Worm (Caenorhabditis elegans) whole organism, young adult: ENCODE measurements around the gene rfp-1.

Experiments
- C06A6.2 ChIP-seq: fragments of 200-800 bp; sonication (Bioruptor generic); conservative IDR thresholded peaks from 2 replicates; pipeline ENCODE4 v1.3.6; 2022; ENCODE audit warnings: missing genetic modification characterization, missing compliant biosample characterization
- F10E7.11 ChIP-seq: sonication (generic microtip); optimal IDR thresholded peaks from 2 replicates; lab custom pipeline; 2017; ENCODE audit warnings: mild to moderate bottlenecking, missing genetic modification characterization, moderate library complexity, missing compliant biosample characterization
- F37B4.10 ChIP-seq: fragments of 200-800 bp; sonication (Bioruptor generic); IDR thresholded peaks from 2 replicates; pipeline ENCODE4 v1.3.6; 2022; ENCODE audit warnings: missing genetic modification characterization, missing compliant biosample characterization
- F52B5.7 ChIP-seq: sonication (generic microtip); optimal IDR thresholded peaks from 2 replicates; lab custom pipeline; 2016; ENCODE audit warnings: mild to moderate bottlenecking, missing genetic modification characterization, missing compliant biosample characterization
- F55B11.4 ChIP-seq: sonication (generic microtip); optimal IDR thresholded peaks from 2 replicates; lab custom pipeline; 2016; ENCODE audit warnings: missing compliant biosample characterization, missing genetic modification characterization, borderline replicate concordance; ENCODE audit not compliant: insufficient read depth
- F57A8.1 ChIP-seq: fragments of 200-800 bp; sonication (Bioruptor generic); optimal IDR thresholded peaks from 2 replicates; lab custom pipeline; 2018; ENCODE audit warnings: mild to moderate bottlenecking, missing genetic modification characterization, moderate library complexity, missing compliant biosample characterization
- Y95B8A.8 ChIP-seq: fragments of 200-800 bp; sonication (Bioruptor generic); IDR thresholded peaks from 2 replicates; pipeline ENCODE4 v1.3.6; 2022; ENCODE audit warnings: missing genetic modification reagents, missing genetic modification characterization, missing compliant biosample characterization
- aptf-3 ChIP-seq: fragments of 200-800 bp; sonication (Bioruptor generic); IDR thresholded peaks from 2 replicates; pipeline ENCODE4 v1.3.6; 2022; ENCODE audit warnings: missing genetic modification characterization, missing compliant biosample characterization
- attf-5 ChIP-seq: fragments of 200-800 bp; sonication (Bioruptor generic); optimal IDR thresholded peaks from 2 replicates; lab custom pipeline; 2018; ENCODE audit warnings: mild to moderate bottlenecking, missing genetic modification characterization, missing compliant biosample characterization
- bed-1 ChIP-seq: fragments of 200-800 bp; sonication (Bioruptor generic); IDR thresholded peaks from 2 replicates; pipeline ENCODE4 v1.3.6; 2022; ENCODE audit warnings: missing genetic modification reagents, missing genetic modification characterization, missing compliant biosample characterization
- bed-2 ChIP-seq: fragments of 200-800 bp; sonication (Bioruptor generic); IDR thresholded peaks from 2 replicates; pipeline ENCODE4 v1.3.6; 2022; ENCODE audit warnings: missing genetic modification reagents, missing genetic modification characterization, missing compliant biosample characterization
- cebp-1 ChIP-seq, 2 experiments: fragments of 200-800 bp in 1 of 2; sonication (Bioruptor generic) in 1 of 2; sonication (generic microtip) in 1 of 2; IDR thresholded peaks in 1 of 2; optimal IDR thresholded peaks in 1 of 2; 2 replicates each; pipeline versions ENCODE4 v1.3.6 to Lab custom; 2017 to 2022; ENCODE audit warnings: missing compliant biosample characterization in 2 of 2, missing genetic modification characterization in 2 of 2, mild to moderate bottlenecking in 1 of 2, missing genetic modification reagents in 1 of 2, moderate library complexity in 1 of 2
- ceh-100 ChIP-seq: fragments of 200-800 bp; sonication (Bioruptor generic); IDR thresholded peaks from 2 replicates; pipeline ENCODE4 v1.3.6; 2022; ENCODE audit warnings: missing genetic modification reagents, missing genetic modification characterization, missing compliant biosample characterization
- ceh-27 ChIP-seq: fragments of 200-800 bp; sonication (Bioruptor generic); optimal IDR thresholded peaks from 2 replicates; lab custom pipeline; 2018; ENCODE audit warnings: mild to moderate bottlenecking, missing genetic modification characterization, moderate library complexity, missing compliant biosample characterization
- ceh-58 ChIP-seq: fragments of 200-800 bp; sonication (Bioruptor generic); IDR thresholded peaks from 2 replicates; pipeline ENCODE4 v1.3.6; 2022; ENCODE audit warnings: missing genetic modification characterization, missing compliant biosample characterization
- chd-7 ChIP-seq: sonication (generic microtip); optimal IDR thresholded peaks from 2 replicates; lab custom pipeline; 2016; ENCODE audit warnings: mild to moderate bottlenecking, missing genetic modification characterization, moderate library complexity, missing compliant biosample characterization
- die-1 ChIP-seq: sonication (generic microtip); optimal IDR thresholded peaks from 2 replicates; lab custom pipeline; 2016; ENCODE audit warnings: missing genotype, mild to moderate bottlenecking, missing genetic modification characterization, missing compliant biosample characterization
- dpff-1 ChIP-seq: sonication (generic microtip); optimal IDR thresholded peaks from 2 replicates; lab custom pipeline; 2017; ENCODE audit warnings: mild to moderate bottlenecking, missing genetic modification characterization, missing compliant biosample characterization
- him-1 ChIP-seq: sonication (generic microtip); optimal IDR thresholded peaks from 2 replicates; lab custom pipeline; 2016; ENCODE audit warnings: missing genotype, missing genetic modification reagents, missing genetic modification characterization, missing compliant biosample characterization
- hsf-1 ChIP-seq: fragments of 200-800 bp; sonication (Bioruptor generic); IDR thresholded peaks from 2 replicates; pipeline ENCODE4 v1.3.6; 2022; ENCODE audit warnings: missing genetic modification reagents, missing genetic modification characterization, missing compliant biosample characterization
- let-526 ChIP-seq: fragments of 200-800 bp; sonication (Bioruptor generic); IDR thresholded peaks from 2 replicates; pipeline ENCODE4 v1.3.6; 2022; ENCODE audit warnings: missing genetic modification reagents, missing genetic modification characterization, missing compliant biosample characterization
- let-607 ChIP-seq, 2 experiments: fragments of 200-800 bp in 1 of 2; sonication (Bioruptor generic) in 1 of 2; sonication (generic microtip) in 1 of 2; optimal IDR thresholded peaks; 2 replicates each; lab custom pipeline; 2016 to 2018; ENCODE audit warnings: mild to moderate bottlenecking in 2 of 2, missing compliant biosample characterization in 2 of 2, missing genetic modification characterization in 2 of 2, moderate library complexity in 2 of 2, missing genotype in 1 of 2
- lin-40 ChIP-seq: sonication (generic microtip); optimal IDR thresholded peaks from 2 replicates; lab custom pipeline; 2016; ENCODE audit warnings: missing genetic modification characterization, mild to moderate bottlenecking, missing compliant biosample characterization, missing genotype, missing genetic modification reagents
- madf-10 ChIP-seq: sonication (generic microtip); optimal IDR thresholded peaks from 2 replicates; lab custom pipeline; 2016; ENCODE audit warnings: mild to moderate bottlenecking, missing genetic modification characterization, missing compliant biosample characterization
- mes-4 ChIP-seq: sonication (generic microtip); optimal IDR thresholded peaks from 2 replicates; lab custom pipeline; 2016; ENCODE audit warnings: missing genotype, missing genetic modification characterization, missing compliant biosample characterization
- nhr-120 ChIP-seq: fragments of 200-800 bp; sonication (Bioruptor generic); IDR thresholded peaks from 2 replicates; pipeline ENCODE4 v1.3.6; 2022; ENCODE audit warnings: missing genetic modification characterization, missing compliant biosample characterization
- nhr-27 ChIP-seq: fragments of 200-800 bp; sonication (Bioruptor generic); optimal IDR thresholded peaks from 2 replicates; lab custom pipeline; 2018; ENCODE audit warnings: mild to moderate bottlenecking, missing genetic modification characterization, moderate library complexity, missing compliant biosample characterization
- pbrm-1 ChIP-seq: fragments of 200-800 bp; sonication (Bioruptor generic); IDR thresholded peaks from 2 replicates; pipeline ENCODE4 v1.3.6; 2022; ENCODE audit warnings: missing genetic modification reagents, missing genetic modification characterization, missing compliant biosample characterization
- pha-4 ChIP-seq: fragments of 150-350 bp; sonication (generic microtip); optimal IDR thresholded peaks from 2 replicates; lab custom pipeline; 2014; ENCODE audit warnings: missing biosample characterization, missing genetic modification reagents, missing genetic modification characterization
- repo-1 ChIP-seq: sonication (generic microtip); optimal IDR thresholded peaks from 2 replicates; lab custom pipeline; 2017; ENCODE audit warnings: mild to moderate bottlenecking, missing genetic modification characterization, missing compliant biosample characterization
- rpc-1 ChIP-seq, 2 experiments: fragments of 150-350 bp in 1 of 2; sonication (generic microtip) in 1 of 2; optimal IDR thresholded peaks; 2 replicates each; lab custom pipeline; 2014 to 2018; ENCODE audit warnings: missing biosample characterization in 1 of 2, missing genetic modification characterization in 1 of 2, missing genetic modification reagents in 1 of 2, missing genotype in 1 of 2
- sdz-38 ChIP-seq: sonication (generic microtip); optimal IDR thresholded peaks from 2 replicates; lab custom pipeline; 2016; ENCODE audit warnings: missing genotype, missing genetic modification characterization, missing compliant biosample characterization
- sea-2 ChIP-seq: fragments of 200-800 bp; sonication (Bioruptor generic); IDR thresholded peaks from 2 replicates; pipeline ENCODE4 v1.3.6; 2022; ENCODE audit warnings: missing genetic modification characterization, missing compliant biosample characterization
- snpc-4 ChIP-seq, 5 experiments: fragments of 150-350 bp in 1 of 5; sonication (generic microtip) in 4 of 5; optimal IDR thresholded peaks; 2 replicates each; lab custom pipeline; 2014 to 2018; ENCODE audit warnings: missing genetic modification characterization in 5 of 5, missing biosample characterization in 3 of 5, antibody characterized with exemption in 2 of 5, mild to moderate bottlenecking in 2 of 5, missing compliant biosample characterization in 2 of 5, missing genotype in 2 of 5, moderate library complexity in 2 of 5, missing genetic modification reagents in 1 of 5
- somi-1 ChIP-seq: fragments of 200-800 bp; sonication (Bioruptor generic); optimal IDR thresholded peaks from 2 replicates; lab custom pipeline; 2018; ENCODE audit warnings: mild to moderate bottlenecking, missing genetic modification characterization, missing compliant biosample characterization
- tbx-9 ChIP-seq: sonication (generic microtip); optimal IDR thresholded peaks from 2 replicates; lab custom pipeline; 2016; ENCODE audit warnings: borderline replicate concordance, missing genetic modification characterization, inconsistent platforms, missing compliant biosample characterization
- unc-130 ChIP-seq: sonication (generic microtip); optimal IDR thresholded peaks from 2 replicates; lab custom pipeline; 2016; ENCODE audit warnings: missing genetic modification reagents, missing genetic modification characterization, missing compliant biosample characterization
- xnd-1 ChIP-seq: sonication (generic microtip); optimal IDR thresholded peaks from 2 replicates; lab custom pipeline; 2016; ENCODE audit warnings: missing genotype, missing genetic modification reagents, missing genetic modification characterization, missing compliant biosample characterization
- ztf-18 ChIP-seq: sonication (generic microtip); optimal IDR thresholded peaks from 2 replicates; lab custom pipeline; 2016; ENCODE audit warnings: missing genotype, mild to moderate bottlenecking, missing genetic modification characterization, missing compliant biosample characterization
- ztf-28 ChIP-seq: fragments of 200-800 bp; sonication (Bioruptor generic); IDR thresholded peaks from 2 replicates; pipeline ENCODE4 v1.3.6; 2022; ENCODE audit warnings: missing genetic modification reagents, missing genetic modification characterization, missing compliant biosample characterization

Gene rfp-1

DNA sequence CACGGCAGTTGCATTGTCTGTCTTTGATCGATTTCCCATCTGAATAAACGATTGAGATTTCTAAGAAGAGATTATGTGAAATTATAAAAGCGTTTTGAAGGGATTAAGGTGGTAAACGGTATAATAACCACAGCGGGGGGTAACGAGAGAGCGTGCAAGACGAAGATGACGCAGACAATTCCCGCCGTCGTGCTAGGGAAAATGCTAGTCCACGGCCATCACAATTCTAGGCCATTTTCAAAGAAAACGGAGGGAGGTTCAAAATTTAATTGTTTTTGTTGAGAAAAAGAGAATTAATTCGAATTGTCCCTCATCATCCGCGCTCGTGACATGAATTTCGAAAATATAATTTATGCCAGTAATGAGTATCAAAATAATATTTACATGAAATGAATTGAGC is 39.3 kb upstream of the rfp-1 start, which contains the start of gene F10E9.11 (continued):
- TF ChIP-seq nhr-27 (no peak), unc-130 (peak; percentile 89), lin-40 (tag; lab: Kevin White, UChicago) (peak; percentile 42), F52B5.7 (tag; lab: Kevin White, UChicago) (no peak), F57A8.1 (GFP tag; lab: Kevin White, UChicago) (no peak), aptf-3 (GFP tag; lab: Robert Waterston, UW) (no peak), pha-4 (tag; lab: Kevin White, UChicago) (peak; percentile 5), ztf-18 (tag; lab: Kevin White, UChicago) (peak; percentile 39), let-526 (GFP tag; lab: Robert Waterston, UW) (peak; percentile 81), bed-1 (GFP tag; lab: Robert Waterston, UW) (no peak), somi-1 (GFP tag; lab: Kevin White, UChicago) (no peak), ceh-58 (GFP tag; lab: Robert Waterston, UW) (no peak), F37B4.10 (GFP tag; lab: Robert Waterston, UW) (no peak), him-1 (tag; lab: Kevin White, UChicago) (peak; percentile 63), repo-1 (tag; lab: Kevin White, UChicago) (no peak), sdz-38 (no peak), nhr-120 (GFP tag; lab: Robert Waterston, UW) (no peak), C06A6.2 (GFP tag; lab: Robert Waterston, UW) (no peak), let-607 (tag; optimal IDR thresholded peaks at IDR 0.05; lab: Kevin White, UChicago) (peak in 1 of 2 experiments; percentile 33), Y95B8A.8 (peak; percentile 58; the same call in 1 of the 2 replicates), xnd-1 (tag; lab: Kevin White, UChicago) (peak; percentile 32), tbx-9 (tag; lab: Kevin White, UChicago) (no peak), chd-7 (tag; lab: Kevin White, UChicago) (peak; percentile 36), dpff-1 (tag; lab: Kevin White, UChicago) (no peak), snpc-4 (GFP tag; optimal IDR thresholded peaks at IDR 0.05; lab: Kevin White, UChicago) (no peak), snpc-4 (tag; optimal IDR thresholded peaks at IDR 0.05; lab: Kevin White, UChicago) (peak in 2 of 4 experiments; percentile 37 to 56), pbrm-1 (GFP tag; lab: Robert Waterston, UW) (peak; percentile 78), sea-2 (GFP tag; lab: Robert Waterston, UW) (no peak), ceh-27 (peak; percentile 95), attf-5 (GFP tag; lab: Kevin White, UChicago) (peak; percentile 67), die-1 (tag; lab: Kevin White, UChicago) (no peak)

DNA sequence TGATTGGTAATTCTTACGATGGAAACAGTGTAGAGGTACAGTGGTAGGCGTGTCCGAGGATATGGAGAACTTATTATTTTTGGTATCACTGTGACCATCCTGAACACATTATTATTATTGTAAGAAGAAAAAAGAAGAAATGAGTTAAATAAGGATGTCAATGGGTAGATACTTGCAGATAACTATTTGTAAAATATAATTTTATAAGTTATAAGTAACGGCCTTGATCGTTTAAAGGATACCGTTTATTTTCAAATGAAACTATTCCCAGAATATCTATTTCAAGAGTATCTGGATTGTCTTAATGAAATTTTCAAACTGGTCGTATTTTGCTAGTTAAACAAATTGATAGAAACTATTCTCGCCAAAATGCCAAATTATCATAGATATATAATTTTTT is 38.2 kb upstream of the rfp-1 start, which contains the start of gene F10E9.10:
Gene F10E9.10, minus strand, starts transcription at position 101 of the 400 bp plus-strand sequence.
- no peak for TF ChIP-seq cebp-1 (GFP tag; IDR thresholded peaks at IDR 0.05; lab: Robert Waterston, UW)
- no peak for TF ChIP-seq cebp-1 (tag; optimal IDR thresholded peaks at IDR 0.05; lab: Kevin White, UChicago)
- TF ChIP-seq hsf-1 (GFP tag; lab: Robert Waterston, UW): no peak
- TF ChIP-seq mes-4 (tag; lab: Kevin White, UChicago): no peak
- TF ChIP-seq ceh-100 (GFP tag; lab: Robert Waterston, UW): no peak
- no peak for TF ChIP-seq rpc-1 (optimal IDR thresholded peaks at IDR 0.05; lab: Kevin White, UChicago)
- no peak for TF ChIP-seq rpc-1 (tag; optimal IDR thresholded peaks at IDR 0.05; lab: Kevin White, UChicago)
- no peak for TF ChIP-seq F10E7.11 (tag; lab: Kevin White, UChicago)
- TF ChIP-seq bed-2 (GFP tag; lab: Robert Waterston, UW): no peak
- TF ChIP-seq madf-10: no peak
- TF ChIP-seq pbrm-1 (GFP tag; lab: Robert Waterston, UW): no peak
- TF ChIP-seq ztf-28 (GFP tag; lab: Robert Waterston, UW): no peak
- TF ChIP-seq F55B11.4: no peak
